Worm (Caenorhabditis elegans) whole organism, L2 larva: ENCODE measurements around the gene H17B01.2.

Experiments
- C34F6.9 ChIP-seq: fragments of 150-350 bp; optimal IDR thresholded peaks from 2 replicates; lab custom pipeline; 2014; ENCODE audit warnings: missing biosample characterization, missing genetic modification characterization
- F13H6.1 ChIP-seq: sonication (generic microtip); optimal IDR thresholded peaks from 2 replicates; lab custom pipeline; 2016; ENCODE audit warnings: missing genetic modification characterization, missing compliant biosample characterization
- R02D3.7 ChIP-seq: fragments of 150-350 bp; optimal IDR thresholded peaks from 2 replicates; lab custom pipeline; 2014; ENCODE audit warnings: missing biosample characterization, missing genetic modification characterization
- Y55F3AM.14 ChIP-seq: fragments of 200-800 bp; sonication (Bioruptor generic); optimal IDR thresholded peaks from 2 replicates; lab custom pipeline; 2018; ENCODE audit warnings: mild to moderate bottlenecking, missing genetic modification characterization, missing compliant biosample characterization
- ZK546.5 ChIP-seq: sonication (generic microtip); optimal IDR thresholded peaks from 2 replicates; lab custom pipeline; 2017; ENCODE audit warnings: missing biosample characterization, missing genetic modification characterization
- aly-2 ChIP-seq: fragments of 150-350 bp; optimal IDR thresholded peaks from 2 replicates; lab custom pipeline; 2014; ENCODE audit warnings: missing biosample characterization, missing genetic modification characterization
- ama-1 ChIP-seq: fragments of 150-350 bp; optimal IDR thresholded peaks from 2 replicates; lab custom pipeline; 2018; ENCODE audit warnings: inconsistent platforms
- blmp-1 ChIP-seq: sonication (generic microtip); optimal IDR thresholded peaks from 2 replicates; lab custom pipeline; 2017; ENCODE audit warnings: missing genetic modification characterization, mild to moderate bottlenecking, missing compliant biosample characterization, antibody characterized with exemption, moderate library complexity; ENCODE audit not compliant: insufficient read depth
- ceh-82 ChIP-seq: fragments of 150-350 bp; optimal IDR thresholded peaks from 2 replicates; lab custom pipeline; 2014; ENCODE audit warnings: missing biosample characterization, missing genetic modification characterization
- crh-2 ChIP-seq: sonication (generic microtip); optimal IDR thresholded peaks from 2 replicates; lab custom pipeline; 2017; ENCODE audit warnings: missing biosample characterization, missing genetic modification characterization
- dmd-4 ChIP-seq: sonication (generic microtip); optimal IDR thresholded peaks from 2 replicates; lab custom pipeline; 2017; ENCODE audit warnings: missing biosample characterization, missing genetic modification characterization
- elt-1 ChIP-seq: fragments of 150-350 bp; optimal IDR thresholded peaks from 2 replicates; lab custom pipeline; 2014; ENCODE audit warnings: missing biosample characterization, missing genetic modification characterization
- elt-3 ChIP-seq: sonication (generic microtip); optimal IDR thresholded peaks from 2 replicates; lab custom pipeline; 2017; ENCODE audit warnings: missing biosample characterization, missing genetic modification characterization
- fos-1 ChIP-seq: fragments of 150-350 bp; optimal IDR thresholded peaks from 2 replicates; lab custom pipeline; 2014; ENCODE audit warnings: missing biosample characterization, missing genetic modification characterization
- gmeb-1 ChIP-seq: fragments of 150-350 bp; optimal IDR thresholded peaks from 2 replicates; lab custom pipeline; 2014; ENCODE audit warnings: missing biosample characterization, missing genetic modification characterization
- lin-11 ChIP-seq: fragments of 150-350 bp; sonication (generic microtip); optimal IDR thresholded peaks from 2 replicates; lab custom pipeline; 2014; ENCODE audit warnings: missing biosample characterization, missing genetic modification characterization, inconsistent platforms, mixed read lengths
- lsy-2 ChIP-seq, 2 experiments: fragments of 150-350 bp in 1 of 2; sonication (generic microtip) in 1 of 2; optimal IDR thresholded peaks; 2 replicates each; lab custom pipeline; 2014 to 2017; ENCODE audit warnings: missing biosample characterization in 2 of 2, missing genetic modification characterization in 2 of 2
- mab-5 ChIP-seq: fragments of 150-350 bp; optimal IDR thresholded peaks from 2 replicates; lab custom pipeline; 2014; ENCODE audit warnings: missing biosample characterization, missing genetic modification characterization
- mbf-1 ChIP-seq: sonication (generic microtip); optimal IDR thresholded peaks from 2 replicates; lab custom pipeline; 2017; ENCODE audit warnings: missing biosample characterization, missing genetic modification characterization
- mdl-1 ChIP-seq, 2 experiments: fragments of 150-350 bp in 1 of 2; sonication (generic microtip) in 1 of 2; optimal IDR thresholded peaks; 2 replicates each; lab custom pipeline; 2017; ENCODE audit warnings: missing biosample characterization in 2 of 2, missing genetic modification characterization in 2 of 2
- nhr-10 ChIP-seq: sonication (generic microtip); optimal IDR thresholded peaks from 2 replicates; lab custom pipeline; 2017; ENCODE audit warnings: missing biosample characterization, missing genetic modification characterization
- nhr-11 ChIP-seq: fragments of 150-350 bp; optimal IDR thresholded peaks from 2 replicates; lab custom pipeline; 2014; ENCODE audit warnings: missing biosample characterization, missing genetic modification characterization
- nhr-12 ChIP-seq: fragments of 150-350 bp; optimal IDR thresholded peaks from 2 replicates; lab custom pipeline; 2014; ENCODE audit warnings: missing biosample characterization, missing genetic modification characterization
- nhr-23 ChIP-seq: fragments of 150-350 bp; optimal IDR thresholded peaks from 2 replicates; lab custom pipeline; 2014; ENCODE audit warnings: missing biosample characterization, missing genetic modification reagents, missing genetic modification characterization
- nhr-25 ChIP-seq: fragments of 150-350 bp; sonication (generic microtip); optimal IDR thresholded peaks from 3 replicates; lab custom pipeline; 2014; ENCODE audit warnings: missing biosample characterization, missing genetic modification characterization
- nhr-6 ChIP-seq: fragments of 150-350 bp; optimal IDR thresholded peaks from 2 replicates; lab custom pipeline; 2014; ENCODE audit warnings: missing biosample characterization, missing genetic modification characterization
- sem-4 ChIP-seq: fragments of 150-350 bp; optimal IDR thresholded peaks from 2 replicates; lab custom pipeline; 2014; ENCODE audit warnings: missing biosample characterization, missing genetic modification reagents, missing genetic modification characterization
- skn-1 ChIP-seq: sonication (generic microtip); optimal IDR thresholded peaks from 2 replicates; lab custom pipeline; 2017; ENCODE audit warnings: missing biosample characterization, missing genetic modification characterization
- sma-3 ChIP-seq: sonication (generic microtip); optimal IDR thresholded peaks from 2 replicates; lab custom pipeline; 2016; ENCODE audit warnings: missing genetic modification reagents, missing genetic modification characterization, missing compliant biosample characterization
- sma-9 ChIP-seq, 2 experiments: fragments of 150-350 bp in 1 of 2; sonication (generic microtip) in 1 of 2; optimal IDR thresholded peaks; 2 replicates each; lab custom pipeline; 2014 to 2016; ENCODE audit warnings: missing genetic modification characterization in 2 of 2, mild to moderate bottlenecking in 1 of 2, missing biosample characterization in 1 of 2, missing compliant biosample characterization in 1 of 2, missing genetic modification reagents in 1 of 2, moderate library complexity in 1 of 2
- snpc-4 ChIP-seq: fragments of 150-350 bp; optimal IDR thresholded peaks from 2 replicates; lab custom pipeline; 2014; ENCODE audit warnings: missing biosample characterization, missing genetic modification characterization
- unc-39 ChIP-seq: fragments of 150-350 bp; optimal IDR thresholded peaks from 2 replicates; lab custom pipeline; 2014; ENCODE audit warnings: missing biosample characterization, missing genetic modification characterization
- unc-55 ChIP-seq: fragments of 150-350 bp; sonication (generic microtip); optimal IDR thresholded peaks from 3 replicates; lab custom pipeline; 2014; ENCODE audit warnings: missing biosample characterization, missing genetic modification reagents, missing genetic modification characterization
- unc-62 ChIP-seq: fragments of 150-350 bp; optimal IDR thresholded peaks from 2 replicates; lab custom pipeline; 2014; ENCODE audit warnings: missing biosample characterization, missing genetic modification reagents, missing genetic modification characterization
- zag-1 ChIP-seq: fragments of 150-350 bp; optimal IDR thresholded peaks from 2 replicates; lab custom pipeline; 2014; ENCODE audit warnings: missing biosample characterization, missing genetic modification characterization
- ztf-11 ChIP-seq: sonication (generic microtip); optimal IDR thresholded peaks from 2 replicates; lab custom pipeline; 2017; ENCODE audit warnings: missing biosample characterization, missing genetic modification characterization
- ztf-4 ChIP-seq: fragments of 150-350 bp; optimal IDR thresholded peaks from 2 replicates; lab custom pipeline; 2014; ENCODE audit warnings: missing biosample characterization, missing genetic modification characterization

The H17B01.2 gene

ce11 chrII:1501614-1502355 lies 31.4 kb downstream of the H17B01.2 start (continued):
- TF ChIP-seq lsy-2 (tag; optimal IDR thresholded peaks at IDR 0.05; lab: Kevin White, UChicago), result peak in 1 of 2 experiments; percentile 56
- no peak for TF ChIP-seq R02D3.7 (tag; lab: Kevin White, UChicago)
- no peak for TF ChIP-seq aly-2 (tag; lab: Kevin White, UChicago)
- no peak for TF ChIP-seq sma-3 (GFP tag; lab: Kevin White, UChicago)
- peak; percentile 37 to 87 for TF ChIP-seq mdl-1 (tag; optimal IDR thresholded peaks at IDR 0.05; lab: Kevin White, UChicago)
- TF ChIP-seq F13H6.1 (tag; lab: Kevin White, UChicago), result peak; percentile 82
- TF ChIP-seq nhr-25 (tag; lab: Kevin White, UChicago), result no peak
- TF ChIP-seq ztf-4 (tag; lab: Kevin White, UChicago), result peak; percentile 4
- no peak for TF ChIP-seq blmp-1 (tag; lab: Kevin White, UChicago)
- TF ChIP-seq dmd-4 (tag; lab: Kevin White, UChicago), result no peak
- TF ChIP-seq C34F6.9 (tag; lab: Kevin White, UChicago), result peak; percentile 38
- TF ChIP-seq unc-62 (GFP tag; lab: Kevin White, UChicago), result peak; percentile 27
- TF ChIP-seq unc-55 (GFP tag; lab: Kevin White, UChicago), result peak; percentile 8
- no peak for TF ChIP-seq sem-4 (tag; lab: Kevin White, UChicago)
- TF ChIP-seq lin-11 (tag; lab: Kevin White, UChicago), result no peak
- TF ChIP-seq ZK546.5 (tag; lab: Kevin White, UChicago), result no peak
- no peak for TF ChIP-seq nhr-12 (tag; lab: Kevin White, UChicago)
- no peak for TF ChIP-seq crh-2
- no peak for TF ChIP-seq mbf-1 (tag; lab: Kevin White, UChicago)
- TF ChIP-seq nhr-11 (tag; lab: Kevin White, UChicago), result no peak

- TF ChIP-seq mbf-1 (tag; lab: Kevin White, UChicago) (no peak), elt-1 (tag; lab: Kevin White, UChicago) (no peak), fos-1 (tag; lab: Kevin White, UChicago) (peak; percentile 47), lin-11 (tag; lab: Kevin White, UChicago) (no peak), gmeb-1 (tag; lab: Kevin White, UChicago) (no peak), snpc-4 (tag; lab: Kevin White, UChicago) (no peak), elt-3 (tag; lab: Kevin White, UChicago) (no peak)
Measured at ce11 chrII:1503663-1504062, 33.3 kb downstream of the H17B01.2 start.

- TF ChIP-seq nhr-6 (tag; lab: Kevin White, UChicago) (no peak), ZK546.5 (tag; lab: Kevin White, UChicago) (no peak), sma-9 (GFP tag; optimal IDR thresholded peaks at IDR 0.05; lab: Kevin White, UChicago) (no peak), sma-9 (tag; optimal IDR thresholded peaks at IDR 0.05; lab: Kevin White, UChicago) (no peak), ama-1 (lab: Kevin White, UChicago) (no peak), nhr-23 (tag; lab: Kevin White, UChicago) (no peak), nhr-11 (tag; lab: Kevin White, UChicago) (no peak), snpc-4 (tag; lab: Kevin White, UChicago) (no peak), skn-1 (tag; lab: Kevin White, UChicago) (no peak), ztf-11 (tag; lab: Kevin White, UChicago) (no peak), mab-5 (tag; lab: Kevin White, UChicago) (no peak), C34F6.9 (tag; lab: Kevin White, UChicago) (no peak), elt-1 (tag; lab: Kevin White, UChicago) (no peak)
- TF ChIP-seq, all 48 proteins: peak for 0
Measured at ce11 chrII:1504266-1504665, 33.9 kb downstream of the H17B01.2 start, which contains the start of gene fdgt-1. Gene fdgt-1, plus strand, starts transcription at chrII:1504566.

- TF ChIP-seq aly-2 (tag; lab: Kevin White, UChicago) (no peak), sem-4 (tag; lab: Kevin White, UChicago) (no peak), nhr-10 (tag; lab: Kevin White, UChicago) (no peak), mdl-1 (tag; optimal IDR thresholded peaks at IDR 0.05; lab: Kevin White, UChicago) (no peak), dmd-4 (tag; lab: Kevin White, UChicago) (no peak), Y55F3AM.14 (no peak), zag-1 (tag; lab: Kevin White, UChicago) (no peak), gmeb-1 (tag; lab: Kevin White, UChicago) (no peak), unc-55 (GFP tag; lab: Kevin White, UChicago) (no peak), ceh-82 (no peak), elt-1 (tag; lab: Kevin White, UChicago) (no peak), unc-39 (tag; lab: Kevin White, UChicago) (no peak), lin-11 (tag; lab: Kevin White, UChicago) (no peak)
Measured at ce11 chrII:1517354-1517753, 47.0 kb downstream of the H17B01.2 start, which contains the start of gene math-45. Gene math-45, minus strand, starts transcription at chrII:1517454.
